Worm (Caenorhabditis elegans): ENCODE measurements around the gene F35D11.4.

DNA sequence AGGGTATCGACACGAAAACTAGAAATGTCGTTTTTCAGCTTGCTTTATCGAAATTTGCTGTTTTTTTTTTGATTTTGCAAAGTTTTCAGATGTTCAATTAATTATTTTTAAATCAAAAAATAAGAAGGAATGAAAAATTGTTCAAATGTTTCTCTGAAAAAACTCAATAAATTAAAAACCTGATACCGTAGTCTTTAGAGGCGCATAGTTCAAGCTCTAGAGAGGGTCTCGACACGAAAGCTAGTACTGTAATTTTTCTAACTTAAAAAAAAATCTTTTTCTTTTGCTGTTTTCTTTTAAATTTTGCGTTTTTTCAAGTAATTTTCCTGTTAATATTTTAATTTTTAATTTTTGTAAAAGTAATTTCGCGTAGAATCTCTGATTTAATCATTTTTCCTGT lies 37.0 kb upstream of the F35D11.4 start:
- TF ChIP-seq pha-4 (tag; optimal IDR thresholded peaks at IDR 0.05) (no peak), unc-55 (GFP tag; optimal IDR thresholded peaks at IDR 0.05) (no peak), lin-11 (tag; optimal IDR thresholded peaks at IDR 0.05) (no peak), Y22D7AL.16 (tag; optimal IDR thresholded peaks at IDR 0.05) (no peak), ama-1 (optimal IDR thresholded peaks at IDR 0.05) (no peak), ceh-6 (GFP tag; optimal IDR thresholded peaks at IDR 0.05) (no peak), ceh-9 (tag; optimal IDR thresholded peaks at IDR 0.05) (no peak), dve-1 (tag; optimal IDR thresholded peaks at IDR 0.05) (no peak), T23F11.4 (GFP tag; optimal IDR thresholded peaks at IDR 0.05) (no peak), nfya-1 (tag; optimal IDR thresholded peaks at IDR 0.05) (no peak), ceh-45 (GFP tag; IDR thresholded peaks at IDR 0.05) (no peak), fkh-6 (tag; optimal IDR thresholded peaks at IDR 0.05) (no peak), ahr-1 (tag; optimal IDR thresholded peaks at IDR 0.05) (no peak), unc-3 (GFP tag; conservative IDR thresholded peaks at IDR 0.05) (no peak), unc-3 (tag; optimal IDR thresholded peaks at IDR 0.05) (no peak)
